Worm (Caenorhabditis elegans) whole organism, midembryonic: ENCODE measurements around the gene C06A1.6.

ENCODE experiments used
- flt-1 ChIP-seq: fragments of 200-800 bp; sonication (Bioruptor generic); IDR thresholded peaks from 2 replicates; pipeline ENCODE4 v1.3.6; 2022; ENCODE audit warnings: missing genetic modification characterization, missing compliant biosample characterization
- ztf-29 ChIP-seq: fragments of 200-800 bp; sonication (Bioruptor generic); IDR thresholded peaks from 2 replicates; pipeline ENCODE4 v1.3.6; 2022; ENCODE audit warnings: missing genetic modification reagents, missing genetic modification characterization, missing compliant biosample characterization

DNA sequence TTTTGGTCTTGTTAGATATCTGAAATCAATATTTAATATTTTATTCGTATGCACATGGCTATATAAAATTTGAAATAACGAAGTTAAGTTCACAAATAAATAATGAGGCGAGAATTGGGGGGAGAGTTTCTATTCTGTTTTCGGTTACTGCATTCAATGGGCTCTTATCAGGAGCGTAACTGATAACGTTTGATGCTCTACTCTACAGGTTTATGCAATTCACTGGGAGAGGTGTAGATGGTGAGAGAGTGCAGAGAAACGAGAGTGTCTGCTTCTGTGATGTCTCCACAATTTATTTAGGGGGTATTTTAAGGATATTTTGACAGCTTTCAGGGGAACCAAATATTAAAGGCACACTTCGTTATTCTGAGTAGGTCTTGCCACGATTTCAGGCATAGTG, 30.3 kb upstream of the C06A1.6 start, which contains the start of gene C14A4.6:
- no peak for TF ChIP-seq ztf-29 (GFP tag; lab: Robert Waterston, UW)
- TF ChIP-seq flt-1 = no peak
